Worm (Caenorhabditis elegans) whole organism, L1 larva: ENCODE results near the gene twk-4.

Source experiments
- C16A3.4 ChIP-seq: fragments of 150-350 bp; optimal IDR thresholded peaks from 2 replicates; lab custom pipeline; 2014; ENCODE audit warnings: missing biosample characterization, missing genetic modification characterization
- F16B12.6 ChIP-seq: fragments of 150-350 bp; optimal IDR thresholded peaks from 2 replicates; lab custom pipeline; 2014; ENCODE audit warnings: missing biosample characterization, missing genetic modification characterization
- aha-1 ChIP-seq: fragments of 150-350 bp; optimal IDR thresholded peaks from 2 replicates; lab custom pipeline; 2014; ENCODE audit warnings: missing biosample characterization, missing genetic modification characterization
- blmp-1 ChIP-seq: fragments of 150-350 bp; optimal IDR thresholded peaks from 2 replicates; lab custom pipeline; 2014; ENCODE audit warnings: missing biosample characterization, missing genetic modification characterization
- ceh-82 ChIP-seq, 3 experiments: fragments of 150-350 bp in 1 of 3; sonication (generic microtip) in 2 of 3; optimal IDR thresholded peaks; 2 replicates each; lab custom pipeline; 2014 to 2017; ENCODE audit warnings: missing biosample characterization in 3 of 3, missing genetic modification characterization in 3 of 3
- dpl-1 ChIP-seq, 3 experiments: fragments of 150-350 bp in 2 of 3; sonication (generic microtip) in 1 of 3; optimal IDR thresholded peaks; 2 replicates each; lab custom pipeline; 2014 to 2017; ENCODE audit warnings: missing biosample characterization in 3 of 3, missing genetic modification characterization in 3 of 3, missing genetic modification reagents in 3 of 3
- efl-1 ChIP-seq, 4 experiments: fragments of 150-350 bp; optimal IDR thresholded peaks in 3 of 4; peaks in 1 of 4; 1 replicate in 1 of 4; 2 replicates in 3 of 4; lab custom pipeline; 2014; ENCODE audit warnings: missing biosample characterization in 2 of 4, missing genetic modification characterization in 2 of 4, missing genetic modification reagents in 2 of 4
- egl-13 ChIP-seq: sonication (generic microtip); optimal IDR thresholded peaks from 2 replicates; lab custom pipeline; 2016; ENCODE audit warnings: missing genotype, missing genetic modification reagents, missing genetic modification characterization, missing compliant biosample characterization
- elt-3 ChIP-seq, 6 experiments: fragments of 150-350 bp in 1 of 6; sonication (generic microtip); optimal IDR thresholded peaks; 2 replicates each; lab custom pipeline; 2017 to 2018; ENCODE audit warnings: missing biosample characterization in 6 of 6, missing genetic modification characterization in 6 of 6, inconsistent platforms in 1 of 6
- fkh-4 ChIP-seq: sonication (generic microtip); optimal IDR thresholded peaks from 2 replicates; lab custom pipeline; 2016; ENCODE audit warnings: missing compliant biosample characterization, missing genetic modification characterization, borderline replicate concordance
- grh-1 ChIP-seq: fragments of 200-800 bp; sonication (Bioruptor generic); IDR thresholded peaks from 2 replicates; pipeline ENCODE4 v1.3.6; 2022; ENCODE audit warnings: missing genetic modification reagents, missing genetic modification characterization, missing compliant biosample characterization
- hlh-4 ChIP-seq: sonication (generic microtip); optimal IDR thresholded peaks from 2 replicates; lab custom pipeline; 2016; ENCODE audit warnings: mild to moderate bottlenecking, missing genetic modification characterization, missing compliant biosample characterization
- lin-13 ChIP-seq: fragments of 150-350 bp; optimal IDR thresholded peaks from 2 replicates; lab custom pipeline; 2014; ENCODE audit warnings: missing biosample characterization, missing genetic modification reagents, missing genetic modification characterization
- lin-35 ChIP-seq, 2 experiments: fragments of 150-350 bp; optimal IDR thresholded peaks; 2 replicates each; lab custom pipeline; 2014; ENCODE audit warnings: missing biosample characterization in 2 of 2, missing genetic modification characterization in 2 of 2, missing genetic modification reagents in 2 of 2
- lsy-2 ChIP-seq, 2 experiments: fragments of 150-350 bp; optimal IDR thresholded peaks; 2 replicates each; lab custom pipeline; 2014; ENCODE audit warnings: missing biosample characterization in 2 of 2, missing genetic modification characterization in 2 of 2
- mdl-1 ChIP-seq, 2 experiments: fragments of 150-350 bp; optimal IDR thresholded peaks; 2 replicates each; lab custom pipeline; 2014 to 2017; ENCODE audit warnings: missing biosample characterization in 2 of 2, missing genetic modification characterization in 2 of 2, inconsistent platforms in 1 of 2
- mef-2 ChIP-seq: fragments of 150-350 bp; optimal IDR thresholded peaks from 2 replicates; lab custom pipeline; 2014; ENCODE audit warnings: missing biosample characterization, missing genetic modification characterization
- mep-1 ChIP-seq: fragments of 150-350 bp; optimal IDR thresholded peaks from 2 replicates; lab custom pipeline; 2014; ENCODE audit warnings: missing biosample characterization, missing genetic modification characterization
- nhr-11 ChIP-seq: fragments of 150-350 bp; optimal IDR thresholded peaks from 2 replicates; lab custom pipeline; 2014; ENCODE audit warnings: missing biosample characterization, missing genetic modification characterization
- nhr-12 ChIP-seq: sonication (generic microtip); optimal IDR thresholded peaks from 2 replicates; lab custom pipeline; 2017; ENCODE audit warnings: missing biosample characterization, missing genetic modification characterization
- nhr-20 ChIP-seq: sonication (generic microtip); optimal IDR thresholded peaks from 2 replicates; lab custom pipeline; 2016; ENCODE audit warnings: mild to moderate bottlenecking, missing genetic modification characterization, missing compliant biosample characterization
- nhr-47 ChIP-seq: sonication (generic microtip); optimal IDR thresholded peaks from 2 replicates; lab custom pipeline; 2016; ENCODE audit warnings: mild to moderate bottlenecking, missing genetic modification characterization, moderate library complexity, missing compliant biosample characterization
- nhr-71 ChIP-seq: sonication (generic microtip); optimal IDR thresholded peaks from 2 replicates; lab custom pipeline; 2016; ENCODE audit warnings: mild to moderate bottlenecking, missing genetic modification characterization, moderate library complexity, missing compliant biosample characterization
- nhr-85 ChIP-seq: sonication (generic microtip); peaks from one replicate; lab custom pipeline; 2016; ENCODE audit warnings: missing genetic modification characterization, inconsistent platforms, missing compliant biosample characterization
- rnt-1 ChIP-seq: sonication (generic microtip); optimal IDR thresholded peaks from 2 replicates; lab custom pipeline; 2016; ENCODE audit warnings: mild to moderate bottlenecking, missing genetic modification characterization, moderate library complexity, missing compliant biosample characterization
- skn-1 ChIP-seq: fragments of 150-350 bp; optimal IDR thresholded peaks from 2 replicates; lab custom pipeline; 2014; ENCODE audit warnings: missing biosample characterization, missing genetic modification characterization
- snu-23 ChIP-seq: sonication (generic microtip); optimal IDR thresholded peaks from 2 replicates; lab custom pipeline; 2016; ENCODE audit warnings: missing genetic modification characterization, missing compliant biosample characterization
- swsn-7 ChIP-seq: sonication (generic microtip); optimal IDR thresholded peaks from 2 replicates; lab custom pipeline; 2016; ENCODE audit warnings: missing genetic modification characterization, missing compliant biosample characterization
- tbx-2 ChIP-seq: sonication (generic microtip); optimal IDR thresholded peaks from 2 replicates; lab custom pipeline; 2016; ENCODE audit warnings: missing genetic modification characterization, missing compliant biosample characterization
- unc-130 ChIP-seq: fragments of 150-350 bp; optimal IDR thresholded peaks from 2 replicates; lab custom pipeline; 2017; ENCODE audit warnings: missing biosample characterization, missing genetic modification characterization, inconsistent platforms
- unc-30 ChIP-seq: sonication (generic microtip); optimal IDR thresholded peaks from 2 replicates; lab custom pipeline; 2017; ENCODE audit warnings: missing biosample characterization, missing genetic modification characterization
- unc-62 ChIP-seq: fragments of 150-350 bp; optimal IDR thresholded peaks from 2 replicates; lab custom pipeline; 2014; ENCODE audit warnings: missing biosample characterization, missing genetic modification reagents, missing genetic modification characterization
- unc-86 ChIP-seq: sonication (generic microtip); optimal IDR thresholded peaks from 2 replicates; lab custom pipeline; 2016; ENCODE audit warnings: missing genetic modification characterization, missing compliant biosample characterization
- xbp-1 ChIP-seq: sonication (generic microtip); optimal IDR thresholded peaks from 2 replicates; lab custom pipeline; 2016; ENCODE audit warnings: missing genetic modification characterization, missing compliant biosample characterization

twk-4 gene

ce11 chrII:9170851-9171250 is 23.2 kb downstream of the twk-4 start:
- TF ChIP-seq efl-1 (optimal IDR thresholded peaks at IDR 0.05; lab: Kevin White, UChicago): no peak
- TF ChIP-seq efl-1 (GFP tag; optimal IDR thresholded peaks at IDR 0.05 in 1 of 2; lab: Kevin White, UChicago): no peak

- TF ChIP-seq unc-62 (GFP tag; lab: Kevin White, UChicago) (no peak), aha-1 (peak; percentile 66)
These were observed 24.0 kb downstream of the twk-4 start for ce11 chrII:9170048-9170447.

- peak; percentile 58 to 86 for TF ChIP-seq efl-1 (optimal IDR thresholded peaks at IDR 0.05; lab: Kevin White, UChicago)
- TF ChIP-seq efl-1 (GFP tag; optimal IDR thresholded peaks at IDR 0.05 in 1 of 2; lab: Kevin White, UChicago): peak; percentile 85 to 98
- TF ChIP-seq xbp-1 (tag; lab: Kevin White, UChicago): peak; percentile 23
- peak in 1 of 3 experiments; percentile 82 for TF ChIP-seq dpl-1 (GFP tag; optimal IDR thresholded peaks at IDR 0.05; lab: Kevin White, UChicago)
- no peak for TF ChIP-seq unc-86 (tag; lab: Kevin White, UChicago)
- peak; percentile 34 for TF ChIP-seq tbx-2
- TF ChIP-seq lin-35 (GFP tag; optimal IDR thresholded peaks at IDR 0.05; lab: Kevin White, UChicago): peak; percentile 73 to 95
- peak; percentile 26 for TF ChIP-seq skn-1
- TF ChIP-seq blmp-1 (tag; lab: Kevin White, UChicago): peak; percentile 33
- TF ChIP-seq egl-13 (tag; lab: Kevin White, UChicago): no peak
- peak in 1 of 3 experiments; percentile 26 for TF ChIP-seq ceh-82 (tag; optimal IDR thresholded peaks at IDR 0.05; lab: Kevin White, UChicago)
- peak; percentile 19 for TF ChIP-seq nhr-47 (tag; lab: Kevin White, UChicago)
- TF ChIP-seq snu-23: peak; percentile 49
- peak; percentile 5 for TF ChIP-seq rnt-1 (tag; lab: Kevin White, UChicago)
- TF ChIP-seq C16A3.4 (tag; lab: Kevin White, UChicago): peak; percentile 59
- TF ChIP-seq unc-130 (tag; lab: Kevin White, UChicago): peak; percentile 40
- TF ChIP-seq lin-13 (GFP tag; lab: Kevin White, UChicago): peak; percentile 23
- no peak for TF ChIP-seq fkh-4 (tag; lab: Kevin White, UChicago)
- no peak for TF ChIP-seq nhr-11
- no peak for TF ChIP-seq nhr-12 (tag; lab: Kevin White, UChicago)
- TF ChIP-seq nhr-85: peak; percentile 49
- peak; percentile 31 for TF ChIP-seq F16B12.6
- no peak for TF ChIP-seq unc-30
- peak in 1 of 2 experiments; percentile 44 for TF ChIP-seq mdl-1 (tag; optimal IDR thresholded peaks at IDR 0.05; lab: Kevin White, UChicago)
- TF ChIP-seq mep-1 (tag; lab: Kevin White, UChicago): peak; percentile 32
- TF ChIP-seq nhr-20 (tag; lab: Kevin White, UChicago): peak; percentile 10
- peak in 1 of 6 experiments; percentile 14 for TF ChIP-seq elt-3 (tag; optimal IDR thresholded peaks at IDR 0.05; lab: Kevin White, UChicago)
- peak; percentile 46 for TF ChIP-seq nhr-71 (tag; lab: Kevin White, UChicago)
- peak in 1 of 2 experiments; percentile 77 for TF ChIP-seq lsy-2 (tag; optimal IDR thresholded peaks at IDR 0.05; lab: Kevin White, UChicago)
- TF ChIP-seq hlh-4: no peak
- TF ChIP-seq swsn-7: peak; percentile 25
These were observed 24.6 kb downstream of the twk-4 start, which contains the start of gene dpl-1 for ce11 chrII:9169450-9169960. dpl-1 (plus strand) TSS chrII:9169910.

- TF ChIP-seq grh-1 (no peak), mef-2 (tag; lab: Kevin White, UChicago) (no peak), ceh-82 (tag; optimal IDR thresholded peaks at IDR 0.05; lab: Kevin White, UChicago) (no peak)
These were observed 26.4 kb downstream of the twk-4 start, which contains the start of gene T23G7.3 for ce11 chrII:9167730-9168129. T23G7.3 (minus strand) TSS chrII:9167830.
